Fruit fly (Drosophila melanogaster) whole organism, pupa: Measurements from ENCODE around the gene grp.
A peak's percentile ranks its signal among the peaks of the same experiment; 100 is the strongest.

Source experiments
- CG10348 ChIP-seq: fragments of 200-800 bp; sonication (Bioruptor generic); IDR thresholded peaks from 2 replicates; pipeline ENCODE4 v1.3.6; 2022; ENCODE audit warnings: missing biosample characterization, missing genetic modification characterization
- CG12605 ChIP-seq: fragments of 200-800 bp; sonication (Bioruptor generic); IDR thresholded peaks from 2 replicates; pipeline ENCODE4 v1.3.6; 2022; ENCODE audit warnings: missing biosample characterization, missing genetic modification characterization
- CG13204 ChIP-seq: fragments of 200-800 bp; sonication (Bioruptor generic); optimal IDR thresholded peaks from 2 replicates; lab custom pipeline; 2018; ENCODE audit warnings: missing biosample characterization, mild to moderate bottlenecking, missing genetic modification characterization, moderate library complexity
- CG14655 ChIP-seq: fragments of 200-800 bp; sonication (Bioruptor generic); optimal IDR thresholded peaks from 3 replicates; lab custom pipeline; 2017; ENCODE audit warnings: mild to moderate bottlenecking, missing biosample characterization, missing genetic modification reagents, missing genetic modification characterization
- CG15710 ChIP-seq: fragments of 200-800 bp; sonication (Bioruptor generic); optimal IDR thresholded peaks from 2 replicates; lab custom pipeline; 2018; ENCODE audit warnings: missing biosample characterization, mild to moderate bottlenecking, missing genetic modification characterization, moderate library complexity
- CG17806 ChIP-seq: fragments of 200-800 bp; sonication (Bioruptor generic); optimal IDR thresholded peaks from 2 replicates; lab custom pipeline; 2018; ENCODE audit warnings: missing biosample characterization, mild to moderate bottlenecking, missing genetic modification characterization, moderate library complexity
- CG32121 ChIP-seq: fragments of 200-800 bp; sonication (Bioruptor generic); IDR thresholded peaks from 2 replicates; pipeline ENCODE4 v1.3.6; 2022; ENCODE audit warnings: missing biosample characterization, missing genetic modification characterization
- CG34367 ChIP-seq: fragments of 200-800 bp; sonication (Bioruptor generic); optimal IDR thresholded peaks from 2 replicates; lab custom pipeline; 2018; ENCODE audit warnings: missing biosample characterization, mild to moderate bottlenecking, missing genetic modification characterization
- CG4496 ChIP-seq: fragments of 200-800 bp; sonication (Bioruptor generic); IDR thresholded peaks from 3 replicates; pipeline ENCODE4 v1.3.6; 2022; ENCODE audit warnings: missing biosample characterization, missing genetic modification characterization
- CG8159 ChIP-seq: fragments of 200-800 bp; sonication (Bioruptor generic); optimal IDR thresholded peaks from 3 replicates; lab custom pipeline; 2018; ENCODE audit warnings: missing biosample characterization, mild to moderate bottlenecking, missing genetic modification characterization, moderate library complexity
- CG8301 ChIP-seq: fragments of 200-800 bp; sonication (Bioruptor generic); optimal IDR thresholded peaks from 2 replicates; lab custom pipeline; 2018; ENCODE audit warnings: missing biosample characterization, mild to moderate bottlenecking, missing genetic modification characterization
- CG9948 ChIP-seq: fragments of 200-800 bp; sonication (Bioruptor generic); optimal IDR thresholded peaks from 2 replicates; lab custom pipeline; 2018; ENCODE audit warnings: missing biosample characterization, mild to moderate bottlenecking, missing genetic modification characterization, moderate library complexity
- D1 ChIP-seq: fragments of 200-800 bp; sonication (Bioruptor generic); optimal IDR thresholded peaks from 2 replicates; lab custom pipeline; 2018; ENCODE audit warnings: missing biosample characterization, mild to moderate bottlenecking, missing genetic modification characterization, moderate library complexity
- EcR ChIP-seq: fragments of 200-800 bp; sonication (Bioruptor generic); optimal IDR thresholded peaks from 3 replicates; lab custom pipeline; 2019; ENCODE audit warnings: missing biosample characterization, missing genetic modification characterization, mild to moderate bottlenecking, moderate library complexity, missing genetic modification reagents
- Ets98B ChIP-seq: fragments of 200-800 bp; sonication (Bioruptor generic); IDR thresholded peaks from 2 replicates; pipeline ENCODE4 v1.3.6; 2022; ENCODE audit warnings: missing biosample characterization, missing genetic modification characterization
- Pif1A ChIP-seq: fragments of 200-800 bp; sonication (Bioruptor generic); optimal IDR thresholded peaks from 3 replicates; lab custom pipeline; 2016; ENCODE audit warnings: missing biosample characterization, missing genetic modification characterization
- Pif1B ChIP-seq: fragments of 200-800 bp; sonication (Bioruptor generic); optimal IDR thresholded peaks from 3 replicates; lab custom pipeline; 2016; ENCODE audit warnings: missing biosample characterization, missing genetic modification characterization
- Snoo ChIP-seq: fragments of 200-800 bp; sonication (Bioruptor generic); optimal IDR thresholded peaks from 3 replicates; lab custom pipeline; 2017; ENCODE audit warnings: missing biosample characterization, mild to moderate bottlenecking, missing genetic modification characterization, inconsistent platforms
- fd96Ca ChIP-seq: fragments of 200-800 bp; sonication (Bioruptor generic); IDR thresholded peaks from 3 replicates; pipeline ENCODE4 v1.3.6; 2022; ENCODE audit warnings: missing biosample characterization, missing genetic modification characterization
- gl ChIP-seq: fragments of 200-800 bp; sonication (Bioruptor generic); optimal IDR thresholded peaks from 2 replicates; lab custom pipeline; 2018; ENCODE audit warnings: missing biosample characterization, mild to moderate bottlenecking, missing genetic modification characterization
- rn ChIP-seq: fragments of 200-800 bp; sonication (Bioruptor generic); IDR thresholded peaks from 2 replicates; pipeline ENCODE4 v1.3.6; 2022; ENCODE audit warnings: missing biosample characterization, missing genetic modification characterization

The grp gene

dm6 chr2L:16683958-16684877, 4.4 kb downstream of the grp start, which contains the start of gene CG31807:
Gene CG31807, minus strand, starts transcription at chr2L:16684008.
- TF ChIP-seq D1 (tag; lab: Kevin White, UChicago) (peak; percentile 92), CG9948 (tag; lab: Kevin White, UChicago) (peak; percentile 97), CG13204 (GFP tag; lab: Kevin White, UChicago) (peak; percentile 92), CG10348 (GFP tag; lab: Robert Waterston, UW) (no peak), Snoo (tag; lab: Kevin White, UChicago) (peak; percentile 91), Pif1B (GFP tag; lab: Kevin White, UChicago) (peak; percentile 98), CG4496 (GFP tag; lab: Robert Waterston, UW) (peak; percentile 86; the same call in 2 of the 3 replicates), CG32121 (GFP tag; lab: Robert Waterston, UW) (peak; percentile 74), CG8301 (tag; lab: Kevin White, UChicago) (peak; percentile 96), CG34367 (peak; percentile 96), CG15710 (tag; lab: Kevin White, UChicago) (peak; percentile 97), Ets98B (GFP tag; lab: Robert Waterston, UW) (peak; percentile 78; the same call in 1 of the 2 replicates), CG8159 (tag; lab: Kevin White, UChicago) (peak; percentile 100), gl (tag; lab: Kevin White, UChicago) (peak; percentile 90), fd96Ca (GFP tag; lab: Robert Waterston, UW) (no peak; the same call in none of the 3 replicates), CG17806 (tag; lab: Kevin White, UChicago) (peak; percentile 92), EcR (no peak), CG12605 (GFP tag; lab: Robert Waterston, UW) (peak; percentile 87), rn (GFP tag; lab: Robert Waterston, UW) (peak; percentile 49), CG14655 (GFP tag; lab: Kevin White, UChicago) (peak; percentile 96), Pif1A (GFP tag; lab: Kevin White, UChicago) (peak; percentile 98)
- TF ChIP-seq, all 21 proteins: peak for 18

dm6 chr2L:16684908-16685611, 5.2 kb downstream of the grp start:
- TF ChIP-seq fd96Ca (GFP tag; lab: Robert Waterston, UW) (peak; percentile 37; the same call in 1 of the 3 replicates), EcR (peak; percentile 93), CG12605 (GFP tag; lab: Robert Waterston, UW) (peak; percentile 6; the same call in 1 of the 2 replicates), gl (tag; lab: Kevin White, UChicago) (no peak), Snoo (tag; lab: Kevin White, UChicago) (peak; percentile 65), CG17806 (tag; lab: Kevin White, UChicago) (peak; percentile 81), CG8301 (tag; lab: Kevin White, UChicago) (peak; percentile 84), Pif1A (GFP tag; lab: Kevin White, UChicago) (no peak), D1 (tag; lab: Kevin White, UChicago) (peak; percentile 79), CG14655 (GFP tag; lab: Kevin White, UChicago) (peak; percentile 84), CG15710 (tag; lab: Kevin White, UChicago) (peak; percentile 86), Ets98B (GFP tag; lab: Robert Waterston, UW) (peak; percentile 30; the same call in 1 of the 2 replicates), CG32121 (GFP tag; lab: Robert Waterston, UW) (no peak; the same call in 1 of the 2 replicates), CG34367 (peak; percentile 76), CG10348 (GFP tag; lab: Robert Waterston, UW) (no peak), CG4496 (GFP tag; lab: Robert Waterston, UW) (peak; percentile 35; the same call in 1 of the 3 replicates), CG9948 (tag; lab: Kevin White, UChicago) (peak; percentile 89), CG13204 (GFP tag; lab: Kevin White, UChicago) (peak; percentile 61), Pif1B (GFP tag; lab: Kevin White, UChicago) (peak; percentile 35), rn (GFP tag; lab: Robert Waterston, UW) (no peak), CG8159 (tag; lab: Kevin White, UChicago) (peak; percentile 83)

dm6 chr2L:16685612-16685912, 5.7 kb downstream of the grp start:
- TF ChIP-seq CG32121 (GFP tag; lab: Robert Waterston, UW) (no peak), gl (tag; lab: Kevin White, UChicago) (no peak), CG15710 (tag; lab: Kevin White, UChicago) (no peak), CG10348 (GFP tag; lab: Robert Waterston, UW) (no peak), CG34367 (no peak), EcR (no peak), D1 (tag; lab: Kevin White, UChicago) (no peak)

dm6 chr2L:16686412-16687043, 6.7 kb downstream of the grp start:
- TF ChIP-seq fd96Ca (GFP tag; lab: Robert Waterston, UW) (peak; percentile 56; the same call in 2 of the 3 replicates), CG8301 (tag; lab: Kevin White, UChicago) (peak; percentile 52), CG8159 (tag; lab: Kevin White, UChicago) (peak; percentile 65), CG13204 (GFP tag; lab: Kevin White, UChicago) (peak; percentile 80), rn (GFP tag; lab: Robert Waterston, UW) (peak; percentile 59; the same call in 1 of the 2 replicates), CG12605 (GFP tag; lab: Robert Waterston, UW) (peak; percentile 87), Pif1A (GFP tag; lab: Kevin White, UChicago) (peak; percentile 64), CG14655 (GFP tag; lab: Kevin White, UChicago) (peak; percentile 63), CG15710 (tag; lab: Kevin White, UChicago) (peak; percentile 58), CG10348 (GFP tag; lab: Robert Waterston, UW) (no peak), CG17806 (tag; lab: Kevin White, UChicago) (peak; percentile 55), Snoo (tag; lab: Kevin White, UChicago) (peak; percentile 60), gl (tag; lab: Kevin White, UChicago) (peak; percentile 79), CG34367 (peak; percentile 68), D1 (tag; lab: Kevin White, UChicago) (peak; percentile 69), Ets98B (GFP tag; lab: Robert Waterston, UW) (peak; percentile 70), CG9948 (tag; lab: Kevin White, UChicago) (peak; percentile 32), CG4496 (GFP tag; lab: Robert Waterston, UW) (peak; percentile 85), Pif1B (GFP tag; lab: Kevin White, UChicago) (peak; percentile 57), EcR (peak; percentile 71), CG32121 (GFP tag; lab: Robert Waterston, UW) (peak; percentile 35; the same call in 1 of the 2 replicates)
